Worm (Caenorhabditis elegans) whole organism, L2 larva: Measurements from ENCODE around the gene lin-3.

Experiments
- ama-1 ChIP-seq: fragments of 150-350 bp; optimal IDR thresholded peaks from 2 replicates; lab custom pipeline; 2018; ENCODE audit warnings: inconsistent platforms
- lin-39 ChIP-seq: fragments of 150-350 bp; optimal IDR thresholded peaks from 2 replicates; lab custom pipeline; 2014; ENCODE audit warnings: missing biosample characterization, missing genetic modification reagents, missing genetic modification characterization
- nhr-23 ChIP-seq: fragments of 150-350 bp; optimal IDR thresholded peaks from 2 replicates; lab custom pipeline; 2014; ENCODE audit warnings: missing biosample characterization, missing genetic modification reagents, missing genetic modification characterization

- TF ChIP-seq nhr-23 (tag; lab: Kevin White, UChicago) (no peak), lin-39 (tag; lab: Kevin White, UChicago) (no peak), ama-1 (lab: Kevin White, UChicago) (no peak)
Observed at ce11 chrIV:11103501-11103900, 49.4 kb downstream of the lin-3 start.
